Worm (Caenorhabditis elegans): ENCODE results near the gene gst-39.

Gene gst-39

ce11 chrII:15205346-15205745 lies 33.6 kb upstream of the gst-39 start:
- TF ChIP-seq ceh-30 (tag; optimal IDR thresholded peaks at IDR 0.05) = no peak
- no peak for TF ChIP-seq gmeb-2 (tag; optimal IDR thresholded peaks at IDR 0.05)

ce11 chrII:15204069-15204850 lies 32.5 kb upstream of the gst-39 start:
- TF ChIP-seq ceh-6 (GFP tag; optimal IDR thresholded peaks at IDR 0.05) (no peak), pha-2 (tag; optimal IDR thresholded peaks at IDR 0.05) (no peak), pat-9 (tag; optimal IDR thresholded peaks at IDR 0.05) (no peak), ceh-22 (tag; optimal IDR thresholded peaks at IDR 0.05) (no peak), elt-2 (tag; optimal IDR thresholded peaks at IDR 0.05) (no peak), dve-1 (tag; optimal IDR thresholded peaks at IDR 0.05) (peak; percentile 65), ceh-34 (tag; optimal IDR thresholded peaks at IDR 0.05) (no peak)

- no peak for TF ChIP-seq ceh-48 (tag; optimal IDR thresholded peaks at IDR 0.05)
- no peak for TF ChIP-seq unc-55 (GFP tag; optimal IDR thresholded peaks at IDR 0.05)
- no peak for TF ChIP-seq sdc-2 (tag; optimal IDR thresholded peaks at IDR 0.05)
- TF ChIP-seq syd-9 (tag; optimal IDR thresholded peaks at IDR 0.05) = no peak
These were observed 31.8 kb upstream of the gst-39 start for ce11 chrII:15203398-15204068.

DNA sequence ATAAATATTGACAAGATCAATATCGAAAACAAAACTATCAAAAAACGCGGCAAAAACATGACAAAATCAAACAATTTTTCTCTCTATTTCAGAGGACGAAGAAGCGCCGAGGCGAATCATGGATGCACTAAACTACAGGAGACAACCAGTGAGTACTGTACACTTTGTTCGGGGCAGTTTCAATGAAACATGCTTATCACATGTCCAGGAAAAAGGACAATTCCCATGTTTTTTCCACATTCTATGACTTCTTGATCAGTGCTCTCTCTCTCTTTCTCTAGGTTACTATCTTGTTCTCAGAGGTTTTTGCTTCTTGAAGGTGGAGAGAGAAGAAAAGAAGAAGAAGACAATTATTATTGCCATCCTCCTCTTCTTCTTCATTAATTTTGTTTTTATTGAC lies 25.8 kb upstream of the gst-39 start:
- TF ChIP-seq mec-3 (tag; optimal IDR thresholded peaks at IDR 0.05; ENCODE audit: borderline replicate concordance) (no peak), ref-2 (tag; optimal IDR thresholded peaks at IDR 0.05) (no peak), ceh-48 (tag; optimal IDR thresholded peaks at IDR 0.05) (no peak), K09A11.1 (tag; optimal IDR thresholded peaks at IDR 0.05; ENCODE audit: insufficient read depth) (no peak), hlh-8 (tag; optimal IDR thresholded peaks at IDR 0.05) (no peak), fkh-6 (tag; optimal IDR thresholded peaks at IDR 0.05) (no peak), ceh-6 (GFP tag; optimal IDR thresholded peaks at IDR 0.05) (no peak), sdc-2 (tag; optimal IDR thresholded peaks at IDR 0.05) (no peak), elt-2 (tag; optimal IDR thresholded peaks at IDR 0.05) (no peak), C08G9.2 (tag; optimal IDR thresholded peaks at IDR 0.05) (no peak), pat-9 (tag; optimal IDR thresholded peaks at IDR 0.05) (no peak), sox-2 (GFP tag; IDR thresholded peaks at IDR 0.05) (no peak), C38D4.7 (GFP tag; optimal IDR thresholded peaks at IDR 0.05) (no peak)

DNA sequence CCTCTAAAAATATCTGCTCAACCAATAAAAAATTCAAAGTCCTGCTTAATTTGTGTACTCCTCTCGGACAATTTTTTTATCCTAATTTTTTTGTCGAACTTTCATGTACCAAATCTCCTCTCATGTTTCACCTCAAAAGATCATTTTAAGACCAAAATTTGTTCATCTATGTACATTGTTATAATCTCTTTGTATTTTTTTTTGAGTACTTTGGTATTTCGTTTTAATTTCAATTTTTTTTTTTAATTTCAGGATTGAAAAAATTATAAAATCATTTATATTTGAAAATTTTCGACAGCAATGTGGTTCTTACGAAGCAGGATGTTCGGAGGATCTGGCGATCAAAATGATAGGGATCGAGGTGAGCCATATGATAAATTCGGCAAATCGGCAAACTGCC lies 24.7 kb upstream of the gst-39 start, which contains the start of gene spsb-1:
TSS of gene spsb-1 (plus strand) at position 301 of the 400 bp plus-strand sequence.
- no peak for TF ChIP-seq unc-55 (GFP tag; optimal IDR thresholded peaks at IDR 0.05)
- no peak for TF ChIP-seq eyg-1 (tag; optimal IDR thresholded peaks at IDR 0.05)
- TF ChIP-seq ceh-2 (tag; optimal IDR thresholded peaks at IDR 0.05) = no peak
- TF ChIP-seq ceh-24 (tag; optimal IDR thresholded peaks at IDR 0.05) = no peak
- TF ChIP-seq hlh-30 (tag; optimal IDR thresholded peaks at IDR 0.05; ENCODE audit: insufficient read depth) = no peak

DNA sequence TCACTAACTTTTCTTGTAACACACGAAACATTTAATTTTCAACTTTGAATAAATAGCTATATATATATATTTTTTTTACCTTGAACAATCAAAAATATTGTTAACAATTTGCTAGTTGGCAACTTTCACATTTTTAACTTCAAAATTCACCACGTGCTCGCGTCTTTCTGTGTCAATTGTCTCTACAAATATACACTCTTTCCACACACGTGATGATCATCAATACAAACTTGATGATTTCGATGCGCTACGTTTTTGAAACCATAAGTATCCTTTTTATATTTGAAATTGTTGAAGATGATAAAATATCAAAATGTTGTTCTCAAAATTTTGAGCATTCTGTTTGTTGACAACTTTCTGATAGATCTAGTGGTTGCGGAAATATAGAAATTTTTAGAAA lies 23.6 kb upstream of the gst-39 start:
- TF ChIP-seq pat-9 (tag; optimal IDR thresholded peaks at IDR 0.05) = no peak
- TF ChIP-seq odd-2 (tag; optimal IDR thresholded peaks at IDR 0.05) = no peak
- TF ChIP-seq tbx-7 (tag; optimal IDR thresholded peaks at IDR 0.05) = no peak
- TF ChIP-seq ceh-22 (tag; optimal IDR thresholded peaks at IDR 0.05) = no peak
- TF ChIP-seq pha-4 (tag; optimal IDR thresholded peaks at IDR 0.05) = no peak
- TF ChIP-seq unc-55 (GFP tag; optimal IDR thresholded peaks at IDR 0.05) = no peak
- TF ChIP-seq ref-2 (tag; optimal IDR thresholded peaks at IDR 0.05) = no peak
- TF ChIP-seq ceh-2 (tag; optimal IDR thresholded peaks at IDR 0.05) = no peak
- no peak for TF ChIP-seq pha-2 (tag; optimal IDR thresholded peaks at IDR 0.05)
- no peak for TF ChIP-seq ceh-14 (tag; optimal IDR thresholded peaks at IDR 0.05)
- no peak for TF ChIP-seq pag-3 (tag; optimal IDR thresholded peaks at IDR 0.05; ENCODE audit: borderline replicate concordance)
- TF ChIP-seq lim-6 (tag; optimal IDR thresholded peaks at IDR 0.05) = no peak
- no peak for TF ChIP-seq lin-11 (tag; optimal IDR thresholded peaks at IDR 0.05)
- TF ChIP-seq hlh-15 (tag; optimal IDR thresholded peaks at IDR 0.05) = no peak
- TF ChIP-seq pax-1 (tag; optimal IDR thresholded peaks at IDR 0.05) = no peak
- TF ChIP-seq fkh-6 (tag; optimal IDR thresholded peaks at IDR 0.05) = no peak
